Worm (Caenorhabditis elegans) whole organism, L1 larva: ENCODE results near the gene M02F4.1.

Experiments
- F16B12.6 ChIP-seq: fragments of 150-350 bp; optimal IDR thresholded peaks from 2 replicates; lab custom pipeline; 2014; ENCODE audit warnings: missing biosample characterization, missing genetic modification characterization
- Y116A8C.19 ChIP-seq: sonication (generic microtip); optimal IDR thresholded peaks from 2 replicates; lab custom pipeline; 2016; ENCODE audit warnings: missing compliant biosample characterization, missing genetic modification characterization, borderline replicate concordance
- aha-1 ChIP-seq: fragments of 150-350 bp; optimal IDR thresholded peaks from 2 replicates; lab custom pipeline; 2014; ENCODE audit warnings: missing biosample characterization, missing genetic modification characterization
- alr-1 ChIP-seq: fragments of 200-800 bp; sonication (Bioruptor generic); optimal IDR thresholded peaks from 2 replicates; lab custom pipeline; 2018; ENCODE audit warnings: borderline replicate concordance, mild to moderate bottlenecking, missing genetic modification characterization, missing compliant biosample characterization
- aly-2 ChIP-seq: fragments of 150-350 bp; optimal IDR thresholded peaks from 2 replicates; lab custom pipeline; 2014; ENCODE audit warnings: missing biosample characterization, missing genetic modification characterization
- ama-1 ChIP-seq: fragments of 150-350 bp; optimal IDR thresholded peaks from 2 replicates; lab custom pipeline; 2014
- ceh-82 ChIP-seq, 3 experiments: fragments of 150-350 bp in 1 of 3; sonication (generic microtip) in 2 of 3; optimal IDR thresholded peaks; 2 replicates each; lab custom pipeline; 2014 to 2017; ENCODE audit warnings: missing biosample characterization in 3 of 3, missing genetic modification characterization in 3 of 3
- ceh-88 ChIP-seq: fragments of 200-800 bp; sonication (Bioruptor generic); IDR thresholded peaks from 2 replicates; pipeline ENCODE4 v1.3.6; 2022; ENCODE audit warnings: missing genetic modification characterization, missing compliant biosample characterization
- ceh-90 ChIP-seq: sonication (generic microtip); optimal IDR thresholded peaks from 2 replicates; lab custom pipeline; 2016; ENCODE audit warnings: missing genetic modification characterization, missing compliant biosample characterization
- dsc-1 ChIP-seq: sonication (generic microtip); optimal IDR thresholded peaks from 2 replicates; lab custom pipeline; 2016; ENCODE audit warnings: mild to moderate bottlenecking, missing genetic modification characterization, missing compliant biosample characterization
- efl-1 ChIP-seq, 4 experiments: fragments of 150-350 bp; optimal IDR thresholded peaks in 3 of 4; peaks in 1 of 4; 1 replicate in 1 of 4; 2 replicates in 3 of 4; lab custom pipeline; 2014; ENCODE audit warnings: missing biosample characterization in 2 of 4, missing genetic modification characterization in 2 of 4, missing genetic modification reagents in 2 of 4
- egl-13 ChIP-seq: sonication (generic microtip); optimal IDR thresholded peaks from 2 replicates; lab custom pipeline; 2016; ENCODE audit warnings: missing genotype, missing genetic modification reagents, missing genetic modification characterization, missing compliant biosample characterization
- elt-2 ChIP-seq: sonication (generic microtip); optimal IDR thresholded peaks from 2 replicates; lab custom pipeline; 2016; ENCODE audit warnings: missing genetic modification characterization, mild to moderate bottlenecking, inconsistent platforms, missing compliant biosample characterization, missing genetic modification reagents
- fkh-4 ChIP-seq: sonication (generic microtip); optimal IDR thresholded peaks from 2 replicates; lab custom pipeline; 2016; ENCODE audit warnings: missing compliant biosample characterization, missing genetic modification characterization, borderline replicate concordance
- fos-1 ChIP-seq: fragments of 150-350 bp; optimal IDR thresholded peaks from 2 replicates; lab custom pipeline; 2014; ENCODE audit warnings: missing biosample characterization, missing genetic modification characterization
- grh-1 ChIP-seq: fragments of 200-800 bp; sonication (Bioruptor generic); IDR thresholded peaks from 2 replicates; pipeline ENCODE4 v1.3.6; 2022; ENCODE audit warnings: missing genetic modification reagents, missing genetic modification characterization, missing compliant biosample characterization
- hlh-17 ChIP-seq: fragments of 200-800 bp; sonication (Bioruptor generic); optimal IDR thresholded peaks from 2 replicates; lab custom pipeline; 2018; ENCODE audit warnings: missing genetic modification characterization, mild to moderate bottlenecking, missing compliant biosample characterization, moderate library complexity, borderline replicate concordance
- hlh-4 ChIP-seq: sonication (generic microtip); optimal IDR thresholded peaks from 2 replicates; lab custom pipeline; 2016; ENCODE audit warnings: mild to moderate bottlenecking, missing genetic modification characterization, missing compliant biosample characterization
- irx-1 ChIP-seq: sonication (generic microtip); optimal IDR thresholded peaks from 2 replicates; lab custom pipeline; 2016; ENCODE audit warnings: missing genetic modification characterization, missing compliant biosample characterization
- jun-1 ChIP-seq: fragments of 150-350 bp; optimal IDR thresholded peaks from 2 replicates; lab custom pipeline; 2014; ENCODE audit warnings: missing biosample characterization, missing genetic modification reagents, missing genetic modification characterization
- lin-15B ChIP-seq: fragments of 150-350 bp; sonication (generic microtip); optimal IDR thresholded peaks from 3 replicates; lab custom pipeline; 2014; ENCODE audit warnings: missing biosample characterization, missing genetic modification characterization
- lin-39 ChIP-seq: fragments of 150-350 bp; optimal IDR thresholded peaks from 2 replicates; lab custom pipeline; 2014; ENCODE audit warnings: missing biosample characterization, missing genetic modification reagents, missing genetic modification characterization
- lir-3 ChIP-seq: sonication (generic microtip); optimal IDR thresholded peaks from 2 replicates; lab custom pipeline; 2016; ENCODE audit warnings: mild to moderate bottlenecking, missing genetic modification characterization, moderate library complexity, missing compliant biosample characterization; ENCODE audit not compliant: poor library complexity
- nhr-11 ChIP-seq: fragments of 150-350 bp; optimal IDR thresholded peaks from 2 replicates; lab custom pipeline; 2014; ENCODE audit warnings: missing biosample characterization, missing genetic modification characterization
- nhr-237 ChIP-seq: fragments of 150-350 bp; optimal IDR thresholded peaks from 2 replicates; lab custom pipeline; 2014; ENCODE audit warnings: missing biosample characterization, missing genetic modification characterization
- nhr-28 ChIP-seq: fragments of 150-350 bp; optimal IDR thresholded peaks from 2 replicates; lab custom pipeline; 2014; ENCODE audit warnings: missing biosample characterization, missing genetic modification characterization
- nhr-47 ChIP-seq: sonication (generic microtip); optimal IDR thresholded peaks from 2 replicates; lab custom pipeline; 2016; ENCODE audit warnings: mild to moderate bottlenecking, missing genetic modification characterization, moderate library complexity, missing compliant biosample characterization
- nhr-77 ChIP-seq: fragments of 150-350 bp; optimal IDR thresholded peaks from 2 replicates; lab custom pipeline; 2014; ENCODE audit warnings: missing biosample characterization, missing genetic modification characterization
- nhr-84 ChIP-seq: sonication (generic microtip); optimal IDR thresholded peaks from 2 replicates; lab custom pipeline; 2017; ENCODE audit warnings: missing biosample characterization, missing genetic modification characterization
- pag-3 ChIP-seq: sonication (generic microtip); optimal IDR thresholded peaks from 2 replicates; lab custom pipeline; 2017; ENCODE audit warnings: missing genetic modification characterization, mild to moderate bottlenecking, missing compliant biosample characterization, antibody characterized with exemption, borderline replicate concordance; ENCODE audit not compliant: insufficient read depth
- pax-3 ChIP-seq: fragments of 200-800 bp; sonication (Bioruptor generic); optimal IDR thresholded peaks from 2 replicates; lab custom pipeline; 2018; ENCODE audit warnings: mild to moderate bottlenecking, missing genetic modification characterization, moderate library complexity, missing compliant biosample characterization
- pqm-1 ChIP-seq: sonication (generic microtip); optimal IDR thresholded peaks from 3 replicates; lab custom pipeline; 2017; ENCODE audit warnings: missing biosample characterization, missing genetic modification characterization
- rnt-1 ChIP-seq: sonication (generic microtip); optimal IDR thresholded peaks from 2 replicates; lab custom pipeline; 2016; ENCODE audit warnings: mild to moderate bottlenecking, missing genetic modification characterization, moderate library complexity, missing compliant biosample characterization
- snpc-4 ChIP-seq: fragments of 150-350 bp; optimal IDR thresholded peaks from 2 replicates; lab custom pipeline; 2014; ENCODE audit warnings: missing biosample characterization, missing genetic modification characterization
- sox-4 ChIP-seq: sonication (generic microtip); optimal IDR thresholded peaks from 2 replicates; lab custom pipeline; 2016; ENCODE audit warnings: missing genetic modification characterization, missing compliant biosample characterization
- sptf-1 ChIP-seq: fragments of 150-350 bp; optimal IDR thresholded peaks from 2 replicates; lab custom pipeline; 2014; ENCODE audit warnings: missing biosample characterization, missing genetic modification characterization
- sup-37 ChIP-seq: fragments of 200-800 bp; sonication (Bioruptor generic); optimal IDR thresholded peaks from 2 replicates; lab custom pipeline; 2018; ENCODE audit warnings: mild to moderate bottlenecking, missing genetic modification characterization, missing compliant biosample characterization
- swsn-7 ChIP-seq: sonication (generic microtip); optimal IDR thresholded peaks from 2 replicates; lab custom pipeline; 2016; ENCODE audit warnings: missing genetic modification characterization, missing compliant biosample characterization
- tbx-2 ChIP-seq: sonication (generic microtip); optimal IDR thresholded peaks from 2 replicates; lab custom pipeline; 2016; ENCODE audit warnings: missing genetic modification characterization, missing compliant biosample characterization
- unc-62 ChIP-seq: fragments of 150-350 bp; optimal IDR thresholded peaks from 2 replicates; lab custom pipeline; 2014; ENCODE audit warnings: missing biosample characterization, missing genetic modification reagents, missing genetic modification characterization
- unc-98 ChIP-seq: fragments of 200-800 bp; sonication (Bioruptor generic); IDR thresholded peaks from 2 replicates; pipeline ENCODE4 v1.3.6; 2022; ENCODE audit warnings: missing genetic modification characterization, missing compliant biosample characterization
- xbp-1 ChIP-seq: sonication (generic microtip); optimal IDR thresholded peaks from 2 replicates; lab custom pipeline; 2016; ENCODE audit warnings: missing genetic modification characterization, missing compliant biosample characterization
- zag-1 ChIP-seq: fragments of 150-350 bp; optimal IDR thresholded peaks from 2 replicates; lab custom pipeline; 2014; ENCODE audit warnings: missing biosample characterization, missing genetic modification characterization
- zip-4 ChIP-seq: fragments of 200-800 bp; sonication (Bioruptor generic); optimal IDR thresholded peaks from 2 replicates; lab custom pipeline; 2018; ENCODE audit warnings: mild to moderate bottlenecking, missing genetic modification characterization, moderate library complexity, missing compliant biosample characterization

The M02F4.1 gene

DNA sequence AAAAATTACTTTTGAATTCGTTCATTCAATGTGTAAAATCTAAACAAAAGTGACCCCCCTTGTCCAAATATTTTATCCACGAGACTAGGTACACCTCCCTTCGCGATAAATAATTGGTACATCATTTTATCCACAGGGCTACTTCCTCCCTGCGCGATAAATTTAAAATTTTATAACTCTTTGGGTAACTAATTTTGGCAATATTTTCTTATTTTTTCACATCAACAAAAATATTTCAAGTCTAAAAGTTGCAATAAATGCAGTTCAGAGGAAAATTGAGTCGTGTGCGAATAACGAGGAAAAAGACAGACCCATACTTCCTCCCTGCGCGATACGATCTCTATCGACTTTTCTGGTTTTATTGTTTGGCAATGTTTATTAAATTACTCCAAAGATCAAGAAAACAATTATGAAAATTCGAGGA lies 31.9 kb downstream of the M02F4.1 start (continued):
- TF ChIP-seq nhr-84 (tag; lab: Kevin White, UChicago): peak; percentile 64
- peak; percentile 95 for TF ChIP-seq xbp-1 (tag; lab: Kevin White, UChicago)
- TF ChIP-seq ama-1 (lab: Kevin White, UChicago): no peak
- peak; percentile 71 for TF ChIP-seq nhr-28 (tag; lab: Kevin White, UChicago)
- TF ChIP-seq unc-62 (GFP tag; lab: Kevin White, UChicago): peak; percentile 29
- TF ChIP-seq sup-37 (GFP tag; lab: Kevin White, UChicago): peak; percentile 94
- peak; percentile 99 for TF ChIP-seq aly-2
- TF ChIP-seq nhr-47 (tag; lab: Kevin White, UChicago): peak; percentile 100
- TF ChIP-seq pax-3 (tag; lab: Kevin White, UChicago): peak; percentile 93
- TF ChIP-seq nhr-237 (tag; lab: Kevin White, UChicago): peak; percentile 99
- TF ChIP-seq Y116A8C.19 (tag; lab: Kevin White, UChicago): peak; percentile 20
- TF ChIP-seq nhr-77 (tag; lab: Kevin White, UChicago): peak; percentile 98
- peak; percentile 91 for TF ChIP-seq unc-98 (GFP tag; lab: Robert Waterston, UW)
- peak; percentile 99 for TF ChIP-seq jun-1
- peak; percentile 95 for TF ChIP-seq grh-1 (GFP tag; lab: Robert Waterston, UW)
- peak; percentile 98 to 99 (median 99) for TF ChIP-seq ceh-82 (tag; optimal IDR thresholded peaks at IDR 0.05; lab: Kevin White, UChicago)
- TF ChIP-seq irx-1 (tag; lab: Kevin White, UChicago): peak; percentile 99
- peak; percentile 45 for TF ChIP-seq aha-1 (tag; lab: Kevin White, UChicago)
- peak; percentile 100 for TF ChIP-seq lin-39 (tag; lab: Kevin White, UChicago)
- TF ChIP-seq nhr-11 (tag; lab: Kevin White, UChicago): peak; percentile 99
- TF ChIP-seq hlh-17 (GFP tag; lab: Kevin White, UChicago): no peak
- TF ChIP-seq fkh-4 (tag; lab: Kevin White, UChicago): peak; percentile 90
- peak; percentile 94 for TF ChIP-seq snpc-4 (tag; lab: Kevin White, UChicago)
- peak; percentile 41 for TF ChIP-seq F16B12.6 (tag; lab: Kevin White, UChicago)
- no peak for TF ChIP-seq ceh-90
- no peak for TF ChIP-seq lin-15B
- peak; percentile 82 for TF ChIP-seq pqm-1 (tag; lab: Kevin White, UChicago)
- peak; percentile 99 for TF ChIP-seq swsn-7
- peak; percentile 99 for TF ChIP-seq egl-13
- peak; percentile 97 for TF ChIP-seq ceh-88
- peak; percentile 100 for TF ChIP-seq dsc-1 (tag; lab: Kevin White, UChicago)
- peak; percentile 95 for TF ChIP-seq zip-4 (GFP tag; lab: Kevin White, UChicago)
- peak; percentile 82 to 87 for TF ChIP-seq efl-1 (optimal IDR thresholded peaks at IDR 0.05; lab: Kevin White, UChicago)
- peak; percentile 56 to 95 for TF ChIP-seq efl-1 (GFP tag; optimal IDR thresholded peaks at IDR 0.05 in 1 of 2; lab: Kevin White, UChicago)
- TF ChIP-seq rnt-1 (tag; lab: Kevin White, UChicago): peak; percentile 99
- no peak for TF ChIP-seq alr-1 (tag; lab: Kevin White, UChicago)
- TF ChIP-seq elt-2 (tag; lab: Kevin White, UChicago): peak; percentile 91
- peak; percentile 96 for TF ChIP-seq zag-1
- peak; percentile 93 for TF ChIP-seq lir-3 (tag; lab: Kevin White, UChicago)
- peak; percentile 100 for TF ChIP-seq sox-4 (tag; lab: Kevin White, UChicago)
- TF ChIP-seq sptf-1: no peak
- TF ChIP-seq tbx-2 (tag; lab: Kevin White, UChicago): peak; percentile 99
- TF ChIP-seq hlh-4 (tag; lab: Kevin White, UChicago): peak; percentile 85

DNA sequence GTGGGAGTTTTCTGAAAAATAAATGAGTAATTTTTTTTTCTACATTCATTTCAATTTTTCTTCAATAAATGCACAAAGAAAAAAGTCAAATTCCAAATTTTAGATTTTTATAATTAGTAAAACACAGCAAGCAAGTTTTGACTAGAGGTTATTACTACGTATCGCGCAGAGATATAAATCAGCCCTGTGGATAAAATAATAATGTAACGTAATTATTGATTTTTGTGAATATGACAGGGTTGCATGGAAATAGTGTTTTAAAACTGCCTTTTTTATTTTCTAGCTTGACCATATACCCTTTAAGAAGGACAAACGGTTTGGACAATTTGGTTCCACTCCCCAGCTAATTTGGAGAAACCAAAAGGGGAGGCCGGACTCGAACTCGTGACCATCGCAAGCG lies 32.6 kb downstream of the M02F4.1 start:
- TF ChIP-seq alr-1 (tag; lab: Kevin White, UChicago) (no peak), efl-1 (optimal IDR thresholded peaks at IDR 0.05; lab: Kevin White, UChicago) (no peak), efl-1 (GFP tag; optimal IDR thresholded peaks at IDR 0.05 in 1 of 2; lab: Kevin White, UChicago) (peak in 1 of 2 experiments; percentile 29), ceh-82 (tag; optimal IDR thresholded peaks at IDR 0.05; lab: Kevin White, UChicago) (peak in 1 of 3 experiments; percentile 38), nhr-84 (tag; lab: Kevin White, UChicago) (no peak), nhr-11 (tag; lab: Kevin White, UChicago) (no peak), unc-62 (GFP tag; lab: Kevin White, UChicago) (no peak), pag-3 (tag; lab: Kevin White, UChicago) (no peak), fos-1 (tag; lab: Kevin White, UChicago) (no peak), nhr-47 (tag; lab: Kevin White, UChicago) (no peak), grh-1 (GFP tag; lab: Robert Waterston, UW) (no peak), jun-1 (no peak)
